Worm (Caenorhabditis elegans) whole organism, early embryonic: ENCODE results near the gene srsx-1.

Experiments used
- B0310.2 ChIP-seq: sonication (generic microtip); optimal IDR thresholded peaks from 2 replicates; lab custom pipeline; 2016; ENCODE audit warnings: mild to moderate bottlenecking, missing genetic modification characterization, missing compliant biosample characterization
- F13C5.2 ChIP-seq: sonication (generic microtip); optimal IDR thresholded peaks from 2 replicates; lab custom pipeline; 2017; ENCODE audit warnings: mild to moderate bottlenecking, missing genetic modification characterization, inconsistent platforms, missing compliant biosample characterization
- aly-1 ChIP-seq: sonication (generic microtip); optimal IDR thresholded peaks from 2 replicates; lab custom pipeline; 2016; ENCODE audit warnings: missing genetic modification characterization, missing compliant biosample characterization
- ama-1 ChIP-seq: fragments of 150-350 bp; optimal IDR thresholded peaks from 2 replicates; lab custom pipeline; 2014
- ceh-13 ChIP-seq: fragments of 200-800 bp; sonication (Bioruptor generic); optimal IDR thresholded peaks from 2 replicates; lab custom pipeline; 2018; ENCODE audit warnings: mild to moderate bottlenecking, missing genetic modification characterization, missing compliant biosample characterization
- ceh-36 ChIP-seq: sonication (generic microtip); optimal IDR thresholded peaks from 2 replicates; lab custom pipeline; 2016; ENCODE audit warnings: missing genetic modification characterization, inconsistent platforms, missing compliant biosample characterization
- ets-7 ChIP-seq: sonication (generic microtip); optimal IDR thresholded peaks from 2 replicates; lab custom pipeline; 2016; ENCODE audit warnings: missing genotype, missing genetic modification characterization, missing compliant biosample characterization
- flt-1 ChIP-seq: fragments of 200-800 bp; sonication (Bioruptor generic); IDR thresholded peaks from 2 replicates; pipeline ENCODE4 v1.3.6; 2022; ENCODE audit warnings: missing genetic modification characterization, missing compliant biosample characterization
- hmbx-1 ChIP-seq: sonication (generic microtip); optimal IDR thresholded peaks from 2 replicates; lab custom pipeline; 2016; ENCODE audit warnings: mild to moderate bottlenecking, missing genetic modification characterization, missing compliant biosample characterization
- hmg-4 ChIP-seq: fragments of 200-800 bp; sonication (Bioruptor generic); optimal IDR thresholded peaks from 2 replicates; lab custom pipeline; 2018; ENCODE audit warnings: mild to moderate bottlenecking, missing genetic modification characterization, missing compliant biosample characterization
- hnd-1 ChIP-seq: sonication (generic microtip); optimal IDR thresholded peaks from 2 replicates; lab custom pipeline; 2016; ENCODE audit warnings: missing genetic modification characterization, missing compliant biosample characterization
- pes-1 ChIP-seq: fragments of 200-800 bp; sonication (Bioruptor generic); IDR thresholded peaks from 2 replicates; pipeline ENCODE4 v1.3.6; 2022; ENCODE audit warnings: missing genetic modification reagents, missing genetic modification characterization, missing compliant biosample characterization
- scrt-1 ChIP-seq: fragments of 200-800 bp; sonication (Bioruptor generic); IDR thresholded peaks from 2 replicates; pipeline ENCODE4 v1.3.6; 2022; ENCODE audit warnings: missing genetic modification characterization, missing compliant biosample characterization
- sea-1 ChIP-seq: fragments of 200-800 bp; sonication (Bioruptor generic); conservative IDR thresholded peaks from 2 replicates; pipeline ENCODE4 v1.3.6; 2022; ENCODE audit warnings: missing genetic modification characterization, missing compliant biosample characterization
- tbx-11 ChIP-seq: fragments of 200-800 bp; sonication (Bioruptor generic); IDR thresholded peaks from 2 replicates; pipeline ENCODE4 v1.3.6; 2022; ENCODE audit warnings: missing genetic modification characterization, missing compliant biosample characterization
- tbx-37 ChIP-seq: fragments of 200-800 bp; sonication (Bioruptor generic); conservative IDR thresholded peaks from 2 replicates; pipeline ENCODE4 v1.3.6; 2022; ENCODE audit warnings: missing genetic modification reagents, missing genetic modification characterization, missing compliant biosample characterization
- tra-4 ChIP-seq: sonication (generic microtip); optimal IDR thresholded peaks from 2 replicates; lab custom pipeline; 2017; ENCODE audit warnings: missing genetic modification characterization, missing compliant biosample characterization

The srsx-1 gene

DNA sequence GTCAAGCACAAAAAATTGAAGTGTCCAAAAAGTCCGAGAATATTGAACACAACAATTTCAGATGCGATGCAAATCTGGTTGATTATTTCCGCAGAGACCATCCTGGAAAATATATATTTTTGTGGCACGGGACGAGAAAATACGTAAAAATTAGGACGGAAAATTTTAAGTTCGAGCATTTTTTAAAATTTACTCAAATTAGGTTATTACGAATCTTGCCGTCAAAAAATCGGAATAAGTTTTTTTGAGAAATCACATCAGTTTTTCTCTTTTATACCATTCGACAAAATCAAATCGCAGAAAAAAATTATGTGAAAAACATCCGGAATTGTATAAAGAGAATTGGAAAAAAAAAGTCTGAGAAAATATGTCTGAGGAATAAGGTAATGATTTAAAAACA is at the start of gene srsx-1:
srsx-1 (minus strand) TSS at position 101 of the 400 bp plus-strand sequence.
- no peak for TF ChIP-seq ama-1
- no peak for TF ChIP-seq ets-7 (tag; lab: Kevin White, UChicago)
- TF ChIP-seq F13C5.2 (tag; lab: Kevin White, UChicago) = no peak
- TF ChIP-seq hnd-1 (tag; lab: Kevin White, UChicago) = no peak
- TF ChIP-seq sea-1 = no peak
- TF ChIP-seq scrt-1 (GFP tag; lab: Robert Waterston, UW) = no peak
- TF ChIP-seq pes-1 (GFP tag; lab: Robert Waterston, UW) = no peak
- TF ChIP-seq B0310.2 = no peak
- no peak for TF ChIP-seq aly-1
- no peak for TF ChIP-seq ceh-13 (GFP tag; lab: Kevin White, UChicago)
- TF ChIP-seq hmg-4 (GFP tag; lab: Kevin White, UChicago) = no peak
- TF ChIP-seq tra-4 (tag; lab: Kevin White, UChicago) = no peak
- TF ChIP-seq hmbx-1 = no peak

- TF ChIP-seq ceh-13 (GFP tag; lab: Kevin White, UChicago) (no peak), F13C5.2 (tag; lab: Kevin White, UChicago) (no peak), tbx-11 (GFP tag; lab: Robert Waterston, UW) (no peak), scrt-1 (GFP tag; lab: Robert Waterston, UW) (no peak), pes-1 (GFP tag; lab: Robert Waterston, UW) (no peak), tbx-37 (GFP tag; lab: Robert Waterston, UW) (no peak)
Observed at ce11 chrV:17226119-17226518, 48.3 kb upstream of the srsx-1 start, which contains the start of gene srh-112. Gene srh-112, minus strand, starts transcription at chrV:17226219.

DNA sequence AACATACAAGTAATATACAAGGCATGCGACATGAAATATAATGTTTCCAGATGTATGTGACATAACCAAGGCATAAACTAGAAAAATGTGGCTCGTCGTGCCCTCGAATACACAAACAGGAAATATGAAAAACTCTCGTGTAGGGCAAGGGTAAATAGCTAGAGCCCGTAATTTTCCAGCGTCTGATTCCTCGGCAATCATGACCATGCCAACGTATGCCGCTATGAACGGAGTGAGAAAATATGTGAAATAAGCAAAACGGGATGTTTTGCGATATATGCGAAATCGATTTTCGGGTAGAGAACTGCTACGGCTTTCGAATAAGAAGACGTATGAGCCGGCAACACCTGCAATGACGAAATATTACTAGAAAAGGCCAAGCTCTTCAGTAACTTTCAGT is 47.5 kb upstream of the srsx-1 start, which contains the start of gene scl-25:
scl-25 (plus strand) TSS at position 301 of the 400 bp plus-strand sequence.
- no peak for TF ChIP-seq ceh-13 (GFP tag; lab: Kevin White, UChicago)
- no peak for TF ChIP-seq tbx-11 (GFP tag; lab: Robert Waterston, UW)
- no peak for TF ChIP-seq tbx-37 (GFP tag; lab: Robert Waterston, UW)
- TF ChIP-seq F13C5.2 (tag; lab: Kevin White, UChicago) = no peak
- TF ChIP-seq B0310.2 = no peak
- no peak for TF ChIP-seq flt-1 (GFP tag; lab: Robert Waterston, UW)
- no peak for TF ChIP-seq ama-1
- no peak for TF ChIP-seq ceh-36 (tag; lab: Kevin White, UChicago)
- no peak for TF ChIP-seq scrt-1 (GFP tag; lab: Robert Waterston, UW)
- TF ChIP-seq ets-7 (tag; lab: Kevin White, UChicago) = no peak
- TF ChIP-seq sea-1 = no peak
- no peak for TF ChIP-seq hmg-4 (GFP tag; lab: Kevin White, UChicago)
- no peak for TF ChIP-seq hnd-1 (tag; lab: Kevin White, UChicago)
- TF ChIP-seq hmbx-1 = no peak
- TF ChIP-seq pes-1 (GFP tag; lab: Robert Waterston, UW) = no peak
- no peak for TF ChIP-seq aly-1
- TF ChIP-seq tra-4 (tag; lab: Kevin White, UChicago) = no peak

ce11 chrV:17223305-17223704 is 45.4 kb upstream of the srsx-1 start, which contains the start of gene srh-252:
Gene srh-252, minus strand, starts transcription at chrV:17223405.
- TF ChIP-seq hmbx-1 (no peak), flt-1 (GFP tag; lab: Robert Waterston, UW) (no peak), hnd-1 (tag; lab: Kevin White, UChicago) (no peak), ets-7 (tag; lab: Kevin White, UChicago) (no peak), hmg-4 (GFP tag; lab: Kevin White, UChicago) (no peak), B0310.2 (no peak), F13C5.2 (tag; lab: Kevin White, UChicago) (no peak), aly-1 (no peak), ceh-36 (tag; lab: Kevin White, UChicago) (no peak), tra-4 (tag; lab: Kevin White, UChicago) (no peak), tbx-37 (GFP tag; lab: Robert Waterston, UW) (no peak), tbx-11 (GFP tag; lab: Robert Waterston, UW) (no peak), sea-1 (no peak), ceh-13 (GFP tag; lab: Kevin White, UChicago) (no peak), ama-1 (no peak)

DNA sequence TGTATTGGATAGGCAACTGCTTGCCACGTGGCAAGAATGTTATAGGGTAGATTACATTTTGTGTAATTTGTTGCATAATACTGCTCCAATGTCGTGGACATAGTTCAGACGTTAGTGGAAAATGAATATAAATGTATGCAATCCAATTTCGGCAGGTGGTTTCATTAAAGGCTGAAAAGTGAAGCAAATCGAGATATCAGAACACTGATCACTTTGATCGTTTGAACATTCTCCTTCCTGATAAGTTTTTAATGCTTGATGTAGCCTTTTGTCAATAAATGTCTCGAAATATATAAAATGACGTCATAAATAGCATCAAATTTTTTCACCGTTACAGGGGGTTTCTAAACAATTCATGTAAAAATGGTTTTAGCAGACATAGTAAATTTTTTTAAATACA is 42.5 kb upstream of the srsx-1 start, which contains the start of gene srh-109:
srh-109 (minus strand) TSS at position 101 of the 400 bp plus-strand sequence.
- no peak for TF ChIP-seq tbx-37 (GFP tag; lab: Robert Waterston, UW)
- no peak for TF ChIP-seq aly-1
- TF ChIP-seq tra-4 (tag; lab: Kevin White, UChicago) = no peak
- no peak for TF ChIP-seq ceh-36 (tag; lab: Kevin White, UChicago)

DNA sequence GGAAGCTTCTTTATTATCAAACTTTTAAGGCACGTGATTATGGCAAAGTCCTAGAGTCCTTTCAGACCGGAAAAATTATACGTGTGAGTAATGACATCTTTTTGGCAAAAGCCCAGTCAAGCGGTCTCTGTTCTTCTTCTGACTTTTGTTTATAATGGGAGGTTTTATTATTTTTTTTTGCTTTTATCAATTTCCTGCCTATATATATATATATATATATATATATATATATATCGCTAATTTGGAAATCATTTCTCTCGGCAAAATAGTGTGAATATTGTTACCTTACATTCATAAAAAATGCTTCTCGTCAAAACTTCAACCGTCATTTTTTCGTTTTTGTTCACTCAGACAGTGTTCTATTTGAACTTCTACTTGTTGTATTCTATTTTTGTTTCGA is 39.8 kb upstream of the srsx-1 start, which contains the start of gene srbc-62:
srbc-62 (plus strand) TSS at position 301 of the 400 bp plus-strand sequence.
- TF ChIP-seq tbx-11 (GFP tag; lab: Robert Waterston, UW) (no peak), scrt-1 (GFP tag; lab: Robert Waterston, UW) (no peak), ceh-36 (tag; lab: Kevin White, UChicago) (no peak), ceh-13 (GFP tag; lab: Kevin White, UChicago) (no peak), hmg-4 (GFP tag; lab: Kevin White, UChicago) (no peak), aly-1 (no peak), tbx-37 (GFP tag; lab: Robert Waterston, UW) (no peak), hnd-1 (tag; lab: Kevin White, UChicago) (no peak), sea-1 (no peak), pes-1 (GFP tag; lab: Robert Waterston, UW) (no peak)

DNA sequence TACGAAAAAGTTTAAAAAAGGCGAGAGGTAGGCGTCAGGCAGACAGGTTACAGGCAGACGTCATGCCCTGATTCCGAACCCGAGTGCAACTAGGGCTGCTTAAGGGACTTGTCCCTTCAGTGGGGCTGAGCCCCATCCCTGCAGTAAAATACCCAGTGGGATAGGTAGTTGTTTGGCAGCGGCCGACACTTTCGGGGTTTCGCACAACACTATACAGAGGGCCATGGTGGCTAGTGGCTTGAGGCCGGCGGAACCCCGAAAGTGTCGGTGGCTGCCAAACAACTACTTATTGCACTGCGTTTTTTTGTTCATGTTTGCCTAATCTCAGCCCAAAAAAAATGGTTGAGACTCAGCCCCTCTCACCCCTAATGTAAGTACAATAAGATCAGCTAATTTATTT is 37.7 kb upstream of the srsx-1 start:
- TF ChIP-seq scrt-1 (GFP tag; lab: Robert Waterston, UW) (no peak), ets-7 (tag; lab: Kevin White, UChicago) (no peak)

DNA sequence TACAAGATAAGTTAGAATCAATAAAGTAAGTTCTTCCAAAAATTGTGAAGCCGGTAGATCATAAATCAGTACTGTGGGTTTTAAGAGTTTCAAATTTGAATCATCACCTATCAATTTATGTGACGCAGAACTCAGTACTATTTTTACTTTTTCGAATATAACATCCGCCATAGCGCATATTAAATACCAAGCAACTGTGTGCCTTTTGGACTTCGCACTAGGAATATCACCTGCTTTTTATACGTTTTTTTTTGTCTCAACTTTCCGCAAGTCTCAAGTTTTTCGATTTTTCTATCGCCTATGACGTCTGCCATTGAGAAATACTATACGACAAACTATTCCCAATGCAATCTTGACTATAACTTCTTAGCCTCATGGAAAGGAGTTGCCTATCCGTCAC is 34.9 kb upstream of the srsx-1 start, which contains the start of gene srh-113:
srh-113 (plus strand) TSS at position 301 of the 400 bp plus-strand sequence.
- TF ChIP-seq hmg-4 (GFP tag; lab: Kevin White, UChicago) (no peak), F13C5.2 (tag; lab: Kevin White, UChicago) (no peak), tbx-37 (GFP tag; lab: Robert Waterston, UW) (no peak), hnd-1 (tag; lab: Kevin White, UChicago) (no peak)
